Worm (Caenorhabditis elegans) whole organism, midembryonic: ENCODE data around the gene ssna-1.

Source experiments
- T22C8.4 ChIP-seq: fragments of 200-800 bp; sonication (Bioruptor generic); IDR thresholded peaks from 2 replicates; pipeline ENCODE4 v1.3.6; 2022; ENCODE audit warnings: missing genetic modification characterization, missing compliant biosample characterization
- cog-1 ChIP-seq: sonication (generic microtip); optimal IDR thresholded peaks from 2 replicates; lab custom pipeline; 2016; ENCODE audit warnings: missing genetic modification characterization, missing compliant biosample characterization
- flt-1 ChIP-seq: fragments of 200-800 bp; sonication (Bioruptor generic); IDR thresholded peaks from 2 replicates; pipeline ENCODE4 v1.3.6; 2022; ENCODE audit warnings: missing genetic modification characterization, missing compliant biosample characterization
- ref-1 ChIP-seq: fragments of 200-800 bp; sonication (Bioruptor generic); conservative IDR thresholded peaks from 2 replicates; pipeline ENCODE4 v1.3.6; 2022; ENCODE audit warnings: missing genetic modification reagents, missing genetic modification characterization, missing compliant biosample characterization
- tab-1 ChIP-seq: fragments of 200-800 bp; sonication (Bioruptor generic); IDR thresholded peaks from 2 replicates; pipeline ENCODE4 v1.3.6; 2022; ENCODE audit warnings: missing genetic modification characterization, missing compliant biosample characterization

- TF ChIP-seq cog-1 (tag; lab: Kevin White, UChicago), result no peak
- TF ChIP-seq ref-1 (GFP tag; lab: Robert Waterston, UW), result no peak
- TF ChIP-seq T22C8.4 (GFP tag; lab: Robert Waterston, UW), result no peak
- no peak for TF ChIP-seq tab-1
- TF ChIP-seq flt-1, result 0 out of 2 replicates have a peak, but pooled peaks have one; percentile 38
Measured at ce11 chrIV:388073-388472, at the start of gene ssna-1.
